Worm (Caenorhabditis elegans): ENCODE measurements around the gene srg-28.

srg-28 gene

DNA sequence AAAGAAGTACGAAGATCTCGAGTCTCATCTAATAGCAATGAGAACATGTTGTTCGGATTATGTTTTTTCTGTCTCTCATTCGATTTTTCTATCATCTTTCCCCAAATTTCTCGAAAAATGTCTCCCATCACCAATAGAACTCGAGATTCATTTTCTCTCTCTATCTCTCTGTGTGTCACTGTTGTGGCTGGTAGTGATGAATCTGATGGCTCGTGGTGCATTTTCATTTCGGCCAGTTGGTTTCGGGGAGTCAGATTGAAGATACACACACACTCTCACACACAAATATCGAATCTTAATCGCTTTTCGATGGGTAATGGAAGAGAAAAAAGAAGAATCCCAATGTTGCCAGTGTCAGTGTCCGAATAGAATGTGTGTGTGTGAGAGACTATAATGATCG, 38.7 kb upstream of the srg-28 start (continued):
- TF ChIP-seq zag-1 (tag; optimal IDR thresholded peaks at IDR 0.05) (no peak), nhr-28 (tag; optimal IDR thresholded peaks at IDR 0.05) (no peak), jun-1 (tag; optimal IDR thresholded peaks at IDR 0.05) (no peak), nhr-85 (tag) (no peak), lin-39 (tag; optimal IDR thresholded peaks at IDR 0.05) (no peak), lsy-2 (tag; optimal IDR thresholded peaks at IDR 0.05) (peak in 1 of 2 experiments; percentile 55), aly-2 (tag; optimal IDR thresholded peaks at IDR 0.05) (no peak), mdl-1 (tag; optimal IDR thresholded peaks at IDR 0.05) (peak in 1 of 2 experiments; percentile 56), nhr-71 (tag; optimal IDR thresholded peaks at IDR 0.05) (peak; percentile 72), fkh-4 (tag; optimal IDR thresholded peaks at IDR 0.05; ENCODE audit: borderline replicate concordance) (peak; percentile 53), rnt-1 (tag; optimal IDR thresholded peaks at IDR 0.05) (peak; percentile 40), efl-1 (optimal IDR thresholded peaks at IDR 0.05) (peak in 1 of 2 experiments; percentile 9), efl-1 (GFP tag; optimal IDR thresholded peaks at IDR 0.05 in 1 of 2) (no peak), fkh-10 (GFP tag; optimal IDR thresholded peaks at IDR 0.05) (no peak), nhr-84 (tag; optimal IDR thresholded peaks at IDR 0.05) (no peak), C04F5.9 (tag; optimal IDR thresholded peaks at IDR 0.05) (no peak), ceh-88 (GFP tag; IDR thresholded peaks at IDR 0.05) (no peak)

DNA sequence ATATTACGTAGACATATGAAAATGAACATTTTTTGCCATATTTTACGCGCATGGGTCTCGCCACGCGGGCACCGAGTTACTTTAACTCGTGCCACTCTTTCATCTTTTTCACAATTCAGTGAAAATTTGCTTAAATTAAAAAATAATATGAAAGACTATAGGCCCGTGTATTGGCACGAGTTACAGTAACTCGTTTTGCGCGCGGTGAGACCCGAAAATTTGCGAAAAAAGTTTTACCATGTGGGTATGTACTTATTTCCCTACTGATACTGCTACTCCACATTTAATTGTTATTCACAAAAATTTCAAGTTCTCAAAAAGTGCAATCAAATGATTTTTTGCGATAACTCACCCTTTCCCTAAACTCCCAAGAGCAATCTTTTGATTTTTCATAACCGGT, 36.9 kb upstream of the srg-28 start:
- no peak for TF ChIP-seq irx-1 (tag; optimal IDR thresholded peaks at IDR 0.05)

- TF ChIP-seq rnt-1 (tag; optimal IDR thresholded peaks at IDR 0.05) (no peak), dsc-1 (tag; optimal IDR thresholded peaks at IDR 0.05) (peak; percentile 27), unc-98 (GFP tag; IDR thresholded peaks at IDR 0.05) (no peak), fkh-8 (tag; optimal IDR thresholded peaks at IDR 0.05) (peak; percentile 59), lsy-2 (tag; optimal IDR thresholded peaks at IDR 0.05) (no peak)
These were observed 33.5 kb upstream of the srg-28 start for ce11 chrV:5301226-5301625.

- no peak for TF ChIP-seq fkh-4 (tag; optimal IDR thresholded peaks at IDR 0.05; ENCODE audit: borderline replicate concordance)
- no peak for TF ChIP-seq ceh-82 (tag; optimal IDR thresholded peaks at IDR 0.05)
- TF ChIP-seq unc-30 (tag; optimal IDR thresholded peaks at IDR 0.05) = no peak
- no peak for TF ChIP-seq nhr-84 (tag; optimal IDR thresholded peaks at IDR 0.05)
- no peak for TF ChIP-seq nhr-20 (tag; optimal IDR thresholded peaks at IDR 0.05)
- TF ChIP-seq zag-1 (tag; optimal IDR thresholded peaks at IDR 0.05) = no peak
- TF ChIP-seq snpc-4 (tag; optimal IDR thresholded peaks at IDR 0.05) = no peak
- no peak for TF ChIP-seq hlh-17 (GFP tag; optimal IDR thresholded peaks at IDR 0.05; ENCODE audit: borderline replicate concordance)
- TF ChIP-seq hpl-2 (GFP tag; optimal IDR thresholded peaks at IDR 0.05) = no peak
- no peak for TF ChIP-seq tlp-1 (tag; optimal IDR thresholded peaks at IDR 0.05)
- TF ChIP-seq snu-23 (GFP tag; optimal IDR thresholded peaks at IDR 0.05) = no peak
- TF ChIP-seq lsy-2 (tag; optimal IDR thresholded peaks at IDR 0.05) = no peak
- TF ChIP-seq pax-3 (tag; optimal IDR thresholded peaks at IDR 0.05) = no peak
- TF ChIP-seq lin-39 (tag; optimal IDR thresholded peaks at IDR 0.05) = no peak
These were observed 31.3 kb upstream of the srg-28 start, which contains the start of gene ncx-2 for ce11 chrV:5303389-5303788. Gene ncx-2, plus strand, starts transcription at chrV:5303689.

DNA sequence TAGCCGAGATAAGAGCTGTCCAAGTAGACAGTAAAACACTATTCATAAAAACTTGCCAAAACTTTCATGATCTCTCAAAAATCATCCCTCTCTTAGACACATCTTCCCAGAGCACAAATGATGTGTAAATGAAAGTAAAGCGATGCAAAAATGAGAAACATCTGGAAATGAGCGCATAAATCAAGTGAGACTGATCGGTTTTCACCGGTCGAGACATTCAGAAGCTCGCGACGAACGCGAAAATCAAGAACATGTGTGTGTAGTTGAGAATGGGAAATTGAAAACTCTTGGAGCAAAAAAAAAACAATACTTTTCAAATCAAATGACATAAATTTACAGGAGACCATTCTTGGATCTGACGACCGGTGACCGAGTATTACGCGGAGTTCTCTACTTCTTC, 30.3 kb upstream of the srg-28 start:
- TF ChIP-seq efl-1 (optimal IDR thresholded peaks at IDR 0.05) = no peak
- TF ChIP-seq efl-1 (GFP tag; optimal IDR thresholded peaks at IDR 0.05 in 1 of 2) = no peak
- no peak for TF ChIP-seq nhr-90 (tag; optimal IDR thresholded peaks at IDR 0.05; ENCODE audit: poor library complexity)
- TF ChIP-seq tlp-1 (tag; optimal IDR thresholded peaks at IDR 0.05) = no peak
- TF ChIP-seq snpc-4 (tag; optimal IDR thresholded peaks at IDR 0.05) = no peak
- no peak for TF ChIP-seq irx-1 (tag; optimal IDR thresholded peaks at IDR 0.05)
- no peak for TF ChIP-seq zip-4 (GFP tag; optimal IDR thresholded peaks at IDR 0.05)
- TF ChIP-seq hlh-17 (GFP tag; optimal IDR thresholded peaks at IDR 0.05; ENCODE audit: borderline replicate concordance) = no peak
- TF ChIP-seq fkh-4 (tag; optimal IDR thresholded peaks at IDR 0.05; ENCODE audit: borderline replicate concordance) = peak; percentile 93
- TF ChIP-seq lin-14 (GFP tag; optimal IDR thresholded peaks at IDR 0.05) = no peak
- TF ChIP-seq lir-3 (tag; optimal IDR thresholded peaks at IDR 0.05; ENCODE audit: poor library complexity) = no peak
- TF ChIP-seq dsc-1 (tag; optimal IDR thresholded peaks at IDR 0.05) = peak; percentile 97
- TF ChIP-seq nhr-71 (tag; optimal IDR thresholded peaks at IDR 0.05) = no peak
